Worm (Caenorhabditis elegans) whole organism, L3 larva: ENCODE measurements around the gene zzz-1.

ENCODE experiments used
- R02D3.7 ChIP-seq: fragments of 150-350 bp; optimal IDR thresholded peaks from 2 replicates; lab custom pipeline; 2014; ENCODE audit warnings: missing biosample characterization, missing genetic modification characterization
- aly-2 ChIP-seq: fragments of 150-350 bp; optimal IDR thresholded peaks from 2 replicates; lab custom pipeline; 2014; ENCODE audit warnings: missing biosample characterization, missing genetic modification characterization
- ceh-16 ChIP-seq: sonication (generic microtip); optimal IDR thresholded peaks from 2 replicates; lab custom pipeline; 2017; ENCODE audit warnings: missing biosample characterization, missing genetic modification characterization
- ceh-28 ChIP-seq: fragments of 150-350 bp; optimal IDR thresholded peaks from 2 replicates; lab custom pipeline; 2014; ENCODE audit warnings: missing biosample characterization, missing genetic modification reagents, missing genetic modification characterization
- ceh-82 ChIP-seq: fragments of 150-350 bp; optimal IDR thresholded peaks from 2 replicates; lab custom pipeline; 2014; ENCODE audit warnings: missing biosample characterization, missing genetic modification characterization
- ceh-9 ChIP-seq: sonication (generic microtip); optimal IDR thresholded peaks from 2 replicates; lab custom pipeline; 2018; ENCODE audit warnings: missing biosample characterization, missing genetic modification characterization
- egl-5 ChIP-seq: fragments of 150-350 bp; optimal IDR thresholded peaks from 2 replicates; lab custom pipeline; 2017; ENCODE audit warnings: missing biosample characterization, missing genetic modification reagents, missing genetic modification characterization, inconsistent platforms
- elt-1 ChIP-seq: fragments of 150-350 bp; optimal IDR thresholded peaks from 2 replicates; lab custom pipeline; 2014; ENCODE audit warnings: missing biosample characterization, missing genetic modification characterization
- elt-2 ChIP-seq: sonication (generic microtip); optimal IDR thresholded peaks from 2 replicates; lab custom pipeline; 2016; ENCODE audit warnings: missing genetic modification reagents, mild to moderate bottlenecking, missing genetic modification characterization, missing compliant biosample characterization
- elt-3 ChIP-seq, 3 experiments: fragments of 150-350 bp in 1 of 3; sonication (generic microtip) in 2 of 3; optimal IDR thresholded peaks; 2 replicates in 2 of 3; 4 replicates in 1 of 3; lab custom pipeline; 2014 to 2017; ENCODE audit warnings: missing biosample characterization in 3 of 3, missing genetic modification characterization in 3 of 3
- eor-1 ChIP-seq, 2 experiments: fragments of 150-350 bp; optimal IDR thresholded peaks; 2 replicates each; lab custom pipeline; 2014 to 2018; ENCODE audit warnings: missing biosample characterization in 2 of 2, missing genetic modification characterization in 2 of 2
- fkh-10 ChIP-seq: sonication (generic microtip); optimal IDR thresholded peaks from 2 replicates; lab custom pipeline; 2017; ENCODE audit warnings: missing biosample characterization, missing genetic modification reagents, missing genetic modification characterization
- fkh-2 ChIP-seq: fragments of 150-350 bp; optimal IDR thresholded peaks from 2 replicates; lab custom pipeline; 2014; ENCODE audit warnings: missing biosample characterization, missing genetic modification reagents, missing genetic modification characterization
- fos-1 ChIP-seq: fragments of 150-350 bp; optimal IDR thresholded peaks from 2 replicates; lab custom pipeline; 2014; ENCODE audit warnings: missing biosample characterization, missing genetic modification characterization
- hmg-11 ChIP-seq: sonication (generic microtip); optimal IDR thresholded peaks from 2 replicates; lab custom pipeline; 2016; ENCODE audit warnings: missing genetic modification characterization, missing compliant biosample characterization
- jun-1 ChIP-seq: fragments of 150-350 bp; optimal IDR thresholded peaks from 2 replicates; lab custom pipeline; 2014; ENCODE audit warnings: missing biosample characterization, missing genetic modification reagents, missing genetic modification characterization
- lin-15B ChIP-seq: fragments of 150-350 bp; optimal IDR thresholded peaks from 2 replicates; lab custom pipeline; 2014; ENCODE audit warnings: missing biosample characterization, missing genetic modification characterization
- lsy-12 ChIP-seq: sonication (generic microtip); optimal IDR thresholded peaks from 2 replicates; lab custom pipeline; 2016; ENCODE audit warnings: mild to moderate bottlenecking, missing genetic modification characterization, missing compliant biosample characterization
- mdl-1 ChIP-seq: fragments of 150-350 bp; optimal IDR thresholded peaks from 2 replicates; lab custom pipeline; 2014; ENCODE audit warnings: missing biosample characterization, missing genetic modification characterization
- mml-1 ChIP-seq: fragments of 150-350 bp; sonication (generic microtip); optimal IDR thresholded peaks from 3 replicates; lab custom pipeline; 2014; ENCODE audit warnings: missing biosample characterization, missing genetic modification characterization
- nfya-1 ChIP-seq: sonication (generic microtip); optimal IDR thresholded peaks from 2 replicates; lab custom pipeline; 2017; ENCODE audit warnings: missing genetic modification characterization, mild to moderate bottlenecking, missing compliant biosample characterization, antibody characterized with exemption, moderate library complexity; ENCODE audit not compliant: insufficient read depth
- nhr-11 ChIP-seq: fragments of 150-350 bp; optimal IDR thresholded peaks from 2 replicates; lab custom pipeline; 2014; ENCODE audit warnings: missing biosample characterization, missing genetic modification characterization
- nhr-12 ChIP-seq: fragments of 150-350 bp; optimal IDR thresholded peaks from 2 replicates; lab custom pipeline; 2014; ENCODE audit warnings: missing biosample characterization, missing genetic modification characterization
- nhr-23 ChIP-seq: fragments of 150-350 bp; optimal IDR thresholded peaks from 2 replicates; lab custom pipeline; 2014; ENCODE audit warnings: missing biosample characterization, missing genetic modification reagents, missing genetic modification characterization
- nhr-25 ChIP-seq: sonication (generic microtip); optimal IDR thresholded peaks from 2 replicates; lab custom pipeline; 2017; ENCODE audit warnings: missing biosample characterization, missing genetic modification characterization
- nhr-43 ChIP-seq: sonication (generic microtip); optimal IDR thresholded peaks from 2 replicates; lab custom pipeline; 2016; ENCODE audit warnings: mild to moderate bottlenecking, missing genetic modification characterization, missing compliant biosample characterization; ENCODE audit not compliant: poor library complexity, severe bottlenecking
- nhr-67 ChIP-seq: fragments of 150-350 bp; optimal IDR thresholded peaks from 2 replicates; lab custom pipeline; 2014; ENCODE audit warnings: missing biosample characterization, missing genetic modification characterization
- nhr-76 ChIP-seq: fragments of 150-350 bp; sonication (generic microtip); optimal IDR thresholded peaks from 5 replicates; lab custom pipeline; 2014; ENCODE audit warnings: missing biosample characterization, missing genetic modification characterization
- nhr-77 ChIP-seq: fragments of 150-350 bp; optimal IDR thresholded peaks from 2 replicates; lab custom pipeline; 2014; ENCODE audit warnings: missing biosample characterization, missing genetic modification characterization
- pha-4 ChIP-seq: fragments of 150-350 bp; optimal IDR thresholded peaks from 2 replicates; lab custom pipeline; 2014; ENCODE audit warnings: missing biosample characterization, missing genetic modification reagents, missing genetic modification characterization
- pqm-1 ChIP-seq: fragments of 150-350 bp; optimal IDR thresholded peaks from 2 replicates; lab custom pipeline; 2017; ENCODE audit warnings: missing biosample characterization, missing genetic modification characterization, inconsistent platforms
- sea-2 ChIP-seq: fragments of 150-350 bp; sonication (generic microtip); optimal IDR thresholded peaks from 4 replicates; lab custom pipeline; 2014; ENCODE audit warnings: missing biosample characterization, missing genetic modification reagents, missing genetic modification characterization
- skn-1 ChIP-seq: fragments of 150-350 bp; optimal IDR thresholded peaks from 2 replicates; lab custom pipeline; 2014; ENCODE audit warnings: missing biosample characterization, missing genetic modification characterization
- snpc-4 ChIP-seq: fragments of 150-350 bp; optimal IDR thresholded peaks from 2 replicates; lab custom pipeline; 2014; ENCODE audit warnings: missing biosample characterization, missing genetic modification characterization
- tbx-2 ChIP-seq: sonication (generic microtip); optimal IDR thresholded peaks from 2 replicates; lab custom pipeline; 2016; ENCODE audit warnings: mild to moderate bottlenecking, missing genetic modification characterization, missing compliant biosample characterization
- unc-62 ChIP-seq: fragments of 150-350 bp; sonication (generic microtip); optimal IDR thresholded peaks from 4 replicates; lab custom pipeline; 2014; ENCODE audit warnings: missing biosample characterization, missing genetic modification reagents, missing genetic modification characterization
- ztf-11 ChIP-seq: fragments of 150-350 bp; optimal IDR thresholded peaks from 2 replicates; lab custom pipeline; 2014; ENCODE audit warnings: missing biosample characterization, missing genetic modification characterization

Gene zzz-1

ce11 chrV:10861611-10862262, 47.2 kb downstream of the zzz-1 start:
- TF ChIP-seq pha-4 (peak; percentile 51), ztf-11 (tag; lab: Kevin White, UChicago) (no peak), snpc-4 (tag; lab: Kevin White, UChicago) (peak; percentile 17), unc-62 (no peak), nfya-1 (peak; percentile 54), fkh-10 (GFP tag; lab: Kevin White, UChicago) (no peak), mml-1 (tag; lab: Kevin White, UChicago) (no peak), mdl-1 (tag; lab: Kevin White, UChicago) (no peak), elt-2 (tag; lab: Kevin White, UChicago) (peak; percentile 10), ceh-9 (tag; lab: Kevin White, UChicago) (no peak), eor-1 (tag; optimal IDR thresholded peaks at IDR 0.05; lab: Kevin White, UChicago) (no peak), fos-1 (tag; lab: Kevin White, UChicago) (no peak), hmg-11 (tag; lab: Kevin White, UChicago) (peak; percentile 4)

- TF ChIP-seq nhr-11 (tag; lab: Kevin White, UChicago) (no peak), unc-62 (peak; percentile 69), nhr-25 (tag; lab: Kevin White, UChicago) (peak; percentile 20), elt-1 (tag; lab: Kevin White, UChicago) (peak; percentile 65)
These were observed 48.4 kb downstream of the zzz-1 start for ce11 chrV:10860526-10861037.

- peak; percentile 35 for TF ChIP-seq nhr-43 (tag; lab: Kevin White, UChicago)
- TF ChIP-seq tbx-2 (tag; lab: Kevin White, UChicago) = no peak
- TF ChIP-seq mdl-1 (tag; lab: Kevin White, UChicago) = peak; percentile 33
- no peak for TF ChIP-seq fkh-2 (tag; lab: Kevin White, UChicago)
- TF ChIP-seq sea-2 (GFP tag; lab: Kevin White, UChicago) = no peak
- TF ChIP-seq nhr-23 (tag; lab: Kevin White, UChicago) = peak; percentile 32
- peak; percentile 88 for TF ChIP-seq pqm-1 (tag; lab: Kevin White, UChicago)
- peak; percentile 72 for TF ChIP-seq elt-2 (tag; lab: Kevin White, UChicago)
- peak; percentile 33 for TF ChIP-seq nhr-25 (tag; lab: Kevin White, UChicago)
- TF ChIP-seq elt-3 (tag; optimal IDR thresholded peaks at IDR 0.05; lab: Kevin White, UChicago) = peak in 2 of 3 experiments; percentile 44 to 46
These were observed 49.2 kb downstream of the zzz-1 start for ce11 chrV:10859775-10860174.

ce11 chrV:10859048-10859637, 49.8 kb downstream of the zzz-1 start:
- TF ChIP-seq hmg-11 (tag; lab: Kevin White, UChicago) (no peak), nhr-77 (tag; lab: Kevin White, UChicago) (no peak), pha-4 (peak; percentile 22), nhr-12 (tag; lab: Kevin White, UChicago) (no peak), nfya-1 (no peak), nhr-25 (tag; lab: Kevin White, UChicago) (peak; percentile 40), fos-1 (tag; lab: Kevin White, UChicago) (no peak), elt-2 (tag; lab: Kevin White, UChicago) (peak; percentile 53), nhr-23 (tag; lab: Kevin White, UChicago) (peak; percentile 26), nhr-43 (tag; lab: Kevin White, UChicago) (peak; percentile 32), ceh-28 (no peak)

ce11 chrV:10858340-10858739, 50.6 kb downstream of the zzz-1 start:
- TF ChIP-seq aly-2 (tag; lab: Kevin White, UChicago) (no peak), fkh-10 (GFP tag; lab: Kevin White, UChicago) (peak; percentile 59), snpc-4 (tag; lab: Kevin White, UChicago) (peak; percentile 2), fos-1 (tag; lab: Kevin White, UChicago) (no peak), ceh-82 (tag; lab: Kevin White, UChicago) (no peak), mdl-1 (tag; lab: Kevin White, UChicago) (peak; percentile 71), ceh-28 (peak; percentile 52), ztf-11 (tag; lab: Kevin White, UChicago) (no peak), lsy-12 (peak; percentile 59), egl-5 (peak; percentile 88), ceh-9 (tag; lab: Kevin White, UChicago) (no peak), nhr-76 (tag; lab: Kevin White, UChicago) (no peak), lin-15B (tag; lab: Kevin White, UChicago) (no peak), nhr-12 (tag; lab: Kevin White, UChicago) (no peak), nhr-11 (tag; lab: Kevin White, UChicago) (peak; percentile 63), sea-2 (GFP tag; lab: Kevin White, UChicago) (no peak), skn-1 (tag; lab: Kevin White, UChicago) (peak; percentile 19), unc-62 (no peak), fkh-2 (tag; lab: Kevin White, UChicago) (no peak), pqm-1 (tag; lab: Kevin White, UChicago) (no peak), nhr-43 (tag; lab: Kevin White, UChicago) (peak; percentile 65), hmg-11 (tag; lab: Kevin White, UChicago) (peak; percentile 69), elt-2 (tag; lab: Kevin White, UChicago) (peak; percentile 36), jun-1 (tag; lab: Kevin White, UChicago) (peak; percentile 31), R02D3.7 (no peak), nhr-67 (tag; lab: Kevin White, UChicago) (no peak), elt-3 (tag; optimal IDR thresholded peaks at IDR 0.05; lab: Kevin White, UChicago) (no peak), nfya-1 (peak; percentile 85), eor-1 (tag; optimal IDR thresholded peaks at IDR 0.05; lab: Kevin White, UChicago) (no peak), nhr-25 (tag; lab: Kevin White, UChicago) (no peak), ceh-16 (tag; lab: Kevin White, UChicago) (no peak)
